Worm (Caenorhabditis elegans): ENCODE data around the gene F58F9.6.

F58F9.6 gene

DNA sequence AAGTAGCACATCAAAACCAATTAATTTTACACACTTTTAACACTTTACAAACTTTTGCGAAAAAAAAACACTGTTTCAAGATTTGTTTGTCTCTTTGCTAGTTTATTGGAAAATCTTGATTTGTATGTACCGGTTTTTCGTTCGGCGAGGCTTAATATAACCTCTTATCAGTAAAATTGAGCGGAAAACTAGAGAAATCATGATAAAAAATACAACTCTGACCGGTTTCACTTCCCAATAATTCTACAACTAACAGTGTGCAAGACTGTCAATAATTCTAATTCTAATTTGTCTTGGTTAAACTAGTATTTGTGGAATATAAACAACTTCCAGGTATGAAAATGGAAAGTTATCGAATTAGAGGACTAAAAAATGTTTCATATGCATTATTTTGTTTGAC is 15.5 kb downstream of the F58F9.6 start, which contains the start of gene C49A9.3:
C49A9.3 (plus strand) TSS at position 212 of the 400 bp plus-strand sequence.
- no peak for TF ChIP-seq flt-1 (GFP tag; IDR thresholded peaks at IDR 0.05)
- TF ChIP-seq tab-1 (GFP tag; IDR thresholded peaks at IDR 0.05) = no peak
- no peak for TF ChIP-seq cog-1 (tag; optimal IDR thresholded peaks at IDR 0.05)
- TF ChIP-seq med-1 (GFP tag; optimal IDR thresholded peaks at IDR 0.05; ENCODE audit: insufficient read depth) = no peak
- no peak for TF ChIP-seq ref-1 (GFP tag; conservative IDR thresholded peaks at IDR 0.05)
- no peak for TF ChIP-seq ztf-29 (GFP tag; IDR thresholded peaks at IDR 0.05)
- TF ChIP-seq ztf-23 (GFP tag; IDR thresholded peaks at IDR 0.05) = no peak
- no peak for TF ChIP-seq klf-2 (GFP tag; conservative IDR thresholded peaks at IDR 0.05)
- no peak for TF ChIP-seq T22C8.4 (GFP tag; IDR thresholded peaks at IDR 0.05)

DNA sequence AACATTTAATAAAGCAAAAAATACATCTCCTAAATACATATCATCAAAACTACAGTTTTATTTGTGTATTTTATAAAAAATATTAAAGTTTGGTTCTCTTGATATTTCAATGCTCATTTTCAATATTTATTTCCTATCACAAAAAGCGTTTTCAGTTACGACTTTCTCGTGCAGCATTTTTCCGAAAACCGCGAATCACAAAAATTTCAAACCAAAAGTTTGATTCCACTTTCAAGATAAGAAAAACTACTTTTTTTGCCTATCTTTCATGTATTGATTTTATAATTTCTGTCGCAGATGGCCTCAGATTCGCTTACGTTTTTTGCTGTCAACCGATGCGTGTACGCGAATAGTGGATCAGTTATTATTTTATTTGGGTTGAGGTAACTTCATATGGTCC is 18.0 kb downstream of the F58F9.6 start, which contains the start of gene C49A9.4:
C49A9.4 (plus strand) TSS at position 265 of the 400 bp plus-strand sequence.
- TF ChIP-seq med-1 (GFP tag; optimal IDR thresholded peaks at IDR 0.05; ENCODE audit: insufficient read depth) = no peak
- TF ChIP-seq cog-1 (tag; optimal IDR thresholded peaks at IDR 0.05) = no peak
- TF ChIP-seq ztf-29 (GFP tag; IDR thresholded peaks at IDR 0.05) = no peak
- no peak for TF ChIP-seq klf-2 (GFP tag; conservative IDR thresholded peaks at IDR 0.05)
- no peak for TF ChIP-seq T22C8.4 (GFP tag; IDR thresholded peaks at IDR 0.05)
- no peak for TF ChIP-seq ref-1 (GFP tag; conservative IDR thresholded peaks at IDR 0.05)
- TF ChIP-seq tab-1 (GFP tag; IDR thresholded peaks at IDR 0.05) = no peak
- TF ChIP-seq flt-1 (GFP tag; IDR thresholded peaks at IDR 0.05) = no peak
- no peak for TF ChIP-seq ztf-23 (GFP tag; IDR thresholded peaks at IDR 0.05)

DNA sequence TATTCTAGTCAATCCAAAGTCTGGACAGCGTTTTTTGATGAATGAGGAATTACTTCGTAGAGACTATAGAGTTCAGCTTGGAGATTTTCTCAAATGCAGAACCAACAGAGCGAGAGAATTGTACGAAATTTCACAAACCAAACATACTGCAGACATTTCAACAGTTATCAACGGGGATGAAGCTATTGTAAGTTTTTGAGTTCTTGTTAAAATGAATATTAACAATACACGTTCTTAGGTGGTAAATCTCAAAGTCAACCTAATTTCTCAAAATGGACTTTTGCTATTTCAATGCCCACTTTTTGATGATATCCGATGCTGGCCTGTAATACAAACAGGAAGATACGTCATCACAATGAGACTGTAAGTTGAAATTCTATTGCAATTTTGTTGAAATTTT is 19.9 kb downstream of the F58F9.6 start:
- TF ChIP-seq med-1 (GFP tag; optimal IDR thresholded peaks at IDR 0.05; ENCODE audit: insufficient read depth) (no peak), flt-1 (GFP tag; IDR thresholded peaks at IDR 0.05) (no peak), ref-1 (GFP tag; conservative IDR thresholded peaks at IDR 0.05) (no peak), klf-2 (GFP tag; conservative IDR thresholded peaks at IDR 0.05) (no peak), ztf-23 (GFP tag; IDR thresholded peaks at IDR 0.05) (no peak), cog-1 (tag; optimal IDR thresholded peaks at IDR 0.05) (no peak), ztf-29 (GFP tag; IDR thresholded peaks at IDR 0.05) (no peak), tab-1 (GFP tag; IDR thresholded peaks at IDR 0.05) (no peak), T22C8.4 (GFP tag; IDR thresholded peaks at IDR 0.05) (no peak)

DNA sequence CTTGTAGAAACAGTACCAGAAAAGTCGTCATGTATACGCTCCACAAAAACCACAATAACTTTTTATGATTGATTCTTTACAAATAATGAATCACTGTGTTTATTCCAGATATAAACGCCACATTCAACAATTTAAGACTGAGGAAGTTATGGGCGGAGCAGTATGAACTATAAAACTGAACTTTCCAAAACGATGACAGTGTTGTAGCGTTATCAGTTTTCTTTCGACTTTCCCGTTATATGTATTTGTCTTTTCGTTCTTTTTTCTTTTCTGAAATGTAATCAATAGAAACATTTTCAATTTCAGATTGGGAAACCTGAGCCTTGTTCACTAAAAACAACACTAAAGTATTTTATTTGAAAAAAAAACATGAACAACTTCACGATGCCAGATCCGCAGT is 20.3 kb downstream of the F58F9.6 start, which contains the start of gene C49A9.9:
C49A9.9 (plus strand) TSS at position 307 of the 400 bp plus-strand sequence.
- TF ChIP-seq ztf-23 (GFP tag; IDR thresholded peaks at IDR 0.05) (no peak), tab-1 (GFP tag; IDR thresholded peaks at IDR 0.05) (no peak), cog-1 (tag; optimal IDR thresholded peaks at IDR 0.05) (no peak), klf-2 (GFP tag; conservative IDR thresholded peaks at IDR 0.05) (no peak), T22C8.4 (GFP tag; IDR thresholded peaks at IDR 0.05) (no peak)

DNA sequence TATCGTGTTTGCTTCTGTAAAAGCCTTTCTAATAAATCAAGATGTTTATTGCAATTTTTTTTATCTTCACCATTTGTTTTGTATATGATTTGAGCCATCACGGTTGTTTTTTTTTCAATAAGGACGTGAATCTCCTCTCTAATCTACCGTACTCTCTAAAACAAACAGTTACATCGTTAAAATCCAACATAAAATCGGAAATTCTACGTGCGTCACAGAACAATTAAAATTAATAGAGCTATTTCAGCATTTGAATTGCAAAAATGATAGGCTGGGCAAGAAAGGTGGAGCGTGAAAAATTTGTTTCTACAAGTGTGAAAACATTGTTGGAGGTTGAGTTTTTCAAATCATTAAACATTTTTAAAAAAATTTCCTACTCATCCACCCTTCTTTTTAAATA is 24.0 kb downstream of the F58F9.6 start, which contains the start of gene C49A9.5:
C49A9.5 (plus strand) TSS at position 271 of the 400 bp plus-strand sequence.
- TF ChIP-seq tab-1 (GFP tag; IDR thresholded peaks at IDR 0.05) (no peak), ztf-23 (GFP tag; IDR thresholded peaks at IDR 0.05) (no peak), flt-1 (GFP tag; IDR thresholded peaks at IDR 0.05) (no peak), klf-2 (GFP tag; conservative IDR thresholded peaks at IDR 0.05) (no peak), ztf-29 (GFP tag; IDR thresholded peaks at IDR 0.05) (no peak), cog-1 (tag; optimal IDR thresholded peaks at IDR 0.05) (no peak), med-1 (GFP tag; optimal IDR thresholded peaks at IDR 0.05; ENCODE audit: insufficient read depth) (no peak), ref-1 (GFP tag; conservative IDR thresholded peaks at IDR 0.05) (no peak)

DNA sequence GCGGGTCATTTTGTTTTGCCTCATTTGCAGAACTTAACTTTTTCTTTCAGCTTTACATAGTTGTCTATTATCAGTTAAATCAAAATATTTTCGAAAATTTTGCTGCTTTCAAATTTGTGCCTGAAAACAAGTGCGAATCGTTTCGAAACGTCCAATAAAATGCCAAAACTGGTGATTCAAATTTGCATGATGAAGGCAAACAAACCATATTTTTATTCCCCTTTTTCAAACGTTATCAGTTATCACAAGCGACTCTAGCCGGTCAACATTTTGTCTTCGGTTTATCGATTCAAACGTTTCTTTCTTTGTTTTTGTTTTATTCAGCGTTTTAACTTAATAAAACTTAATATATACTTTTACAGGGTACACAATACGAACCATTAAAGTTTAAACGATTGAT is 26.8 kb downstream of the F58F9.6 start, which contains the start of the genes ugt-24 and C49A9.6:
ugt-24 (minus strand) TSS at position 147 of the 400 bp plus-strand sequence.
C49A9.6 (plus strand) TSS at position 363 of the 400 bp plus-strand sequence.
- TF ChIP-seq flt-1 (GFP tag; IDR thresholded peaks at IDR 0.05) (no peak), tab-1 (GFP tag; IDR thresholded peaks at IDR 0.05) (no peak), ref-1 (GFP tag; conservative IDR thresholded peaks at IDR 0.05) (no peak), T22C8.4 (GFP tag; IDR thresholded peaks at IDR 0.05) (no peak), klf-2 (GFP tag; conservative IDR thresholded peaks at IDR 0.05) (no peak), ztf-29 (GFP tag; IDR thresholded peaks at IDR 0.05) (no peak), ztf-23 (GFP tag; IDR thresholded peaks at IDR 0.05) (no peak), cog-1 (tag; optimal IDR thresholded peaks at IDR 0.05) (no peak), med-1 (GFP tag; optimal IDR thresholded peaks at IDR 0.05; ENCODE audit: insufficient read depth) (no peak)

DNA sequence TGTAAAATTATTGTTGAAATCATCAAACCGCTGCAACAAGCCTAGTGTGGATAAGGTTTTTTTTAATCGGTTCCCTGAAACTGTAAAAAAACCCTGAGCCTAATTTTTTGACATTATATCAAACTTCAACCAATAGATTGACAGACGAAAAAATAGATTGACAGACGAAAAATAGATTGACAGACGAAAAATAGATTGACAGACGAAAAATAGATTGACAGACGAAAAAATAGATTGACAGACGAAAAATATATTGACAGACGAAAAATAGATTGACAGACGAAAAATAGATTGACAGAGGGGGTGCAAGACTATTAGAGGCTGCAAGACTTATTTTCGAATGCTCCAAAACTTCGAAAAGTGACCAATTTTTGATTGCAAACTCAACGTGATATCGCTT is 27.4 kb downstream of the F58F9.6 start:
- peak; percentile 49; the same call in 1 of the 2 replicates for TF ChIP-seq ref-1 (GFP tag; conservative IDR thresholded peaks at IDR 0.05)
- 0 out of 2 replicates have a peak, but pooled peaks have one; percentile 8 for TF ChIP-seq klf-2 (GFP tag; conservative IDR thresholded peaks at IDR 0.05)

DNA sequence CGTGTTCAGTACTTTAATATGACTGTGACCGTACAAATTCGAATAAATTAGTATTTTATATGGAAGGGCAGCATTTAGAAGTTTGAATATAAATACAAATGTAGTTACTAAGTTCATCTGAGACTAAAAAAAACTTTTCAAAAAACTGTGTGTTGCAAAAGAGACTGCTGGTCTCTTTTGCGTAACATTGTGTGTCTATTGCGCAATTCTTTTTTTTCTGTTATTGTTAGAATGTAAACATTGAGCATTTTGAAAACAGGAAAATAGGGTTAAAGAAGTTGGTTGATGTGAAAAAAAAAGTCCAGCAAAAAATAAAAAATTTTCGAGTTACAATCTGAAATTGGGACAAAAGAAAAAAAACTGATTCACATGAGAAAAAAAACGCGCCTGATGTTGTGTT is 28.1 kb downstream of the F58F9.6 start:
- TF ChIP-seq tab-1 (GFP tag; IDR thresholded peaks at IDR 0.05) = no peak
- TF ChIP-seq ztf-29 (GFP tag; IDR thresholded peaks at IDR 0.05) = no peak
- no peak for TF ChIP-seq T22C8.4 (GFP tag; IDR thresholded peaks at IDR 0.05)
- no peak for TF ChIP-seq ref-1 (GFP tag; conservative IDR thresholded peaks at IDR 0.05)
- TF ChIP-seq cog-1 (tag; optimal IDR thresholded peaks at IDR 0.05) = no peak
- no peak for TF ChIP-seq med-1 (GFP tag; optimal IDR thresholded peaks at IDR 0.05; ENCODE audit: insufficient read depth)
- no peak for TF ChIP-seq ztf-23 (GFP tag; IDR thresholded peaks at IDR 0.05)
- TF ChIP-seq klf-2 (GFP tag; conservative IDR thresholded peaks at IDR 0.05) = no peak
- no peak for TF ChIP-seq flt-1 (GFP tag; IDR thresholded peaks at IDR 0.05)

DNA sequence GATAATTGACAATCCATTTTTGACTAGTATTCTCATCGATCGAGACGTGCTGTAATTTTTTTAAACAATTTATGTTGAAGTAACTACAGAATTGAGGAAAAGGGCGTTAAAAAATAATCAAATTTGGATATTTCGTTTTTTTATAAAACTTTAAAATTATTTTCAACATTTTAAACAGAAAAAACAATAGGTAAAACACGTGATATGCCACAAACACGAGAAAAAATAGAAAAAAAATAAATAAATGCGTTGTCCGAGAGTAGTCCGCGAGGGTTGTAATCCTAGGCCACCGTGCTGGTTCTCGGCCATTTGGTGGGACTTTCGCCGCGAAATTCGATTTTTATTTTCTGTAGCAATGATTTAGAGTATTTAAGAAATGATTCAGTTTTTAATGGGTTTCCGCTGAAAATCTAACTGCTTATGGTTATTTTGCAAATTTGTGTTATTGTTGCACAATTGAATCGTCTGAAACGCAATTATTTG is 31.1 kb downstream of the F58F9.6 start, which contains the start of gene C49A9.10:
C49A9.10 (minus strand) TSS at position 51 of the 483 bp plus-strand sequence.
- TF ChIP-seq ref-1 (GFP tag; conservative IDR thresholded peaks at IDR 0.05) (no peak), tab-1 (GFP tag; IDR thresholded peaks at IDR 0.05) (no peak), ztf-29 (GFP tag; IDR thresholded peaks at IDR 0.05) (no peak), klf-2 (GFP tag; conservative IDR thresholded peaks at IDR 0.05) (peak; percentile 73), med-1 (GFP tag; optimal IDR thresholded peaks at IDR 0.05; ENCODE audit: insufficient read depth) (no peak), ztf-23 (GFP tag; IDR thresholded peaks at IDR 0.05) (peak; percentile 77), flt-1 (GFP tag; IDR thresholded peaks at IDR 0.05) (peak; percentile 85), T22C8.4 (GFP tag; IDR thresholded peaks at IDR 0.05) (no peak), cog-1 (tag; optimal IDR thresholded peaks at IDR 0.05) (peak; percentile 20)
